Worm (Caenorhabditis elegans) whole organism, L4/young adult: ENCODE measurements around the gene M176.4.

Experiments used
- W03F9.2 ChIP-seq: fragments of 150-350 bp; optimal IDR thresholded peaks from 2 replicates; lab custom pipeline; 2014; ENCODE audit warnings: missing biosample characterization, missing genetic modification characterization
- dao-5 ChIP-seq: sonication (generic microtip); optimal IDR thresholded peaks from 2 replicates; lab custom pipeline; 2016; ENCODE audit warnings: missing genotype, missing genetic modification characterization, moderate library complexity, missing compliant biosample characterization

- no peak for TF ChIP-seq W03F9.2 (tag; lab: Kevin White, UChicago)
- no peak for TF ChIP-seq dao-5 (tag; lab: Kevin White, UChicago)
Observed at ce11 chrII:9438227-9438626, 20.1 kb downstream of the M176.4 start, which contains the start of gene chil-13.
